Worm (Caenorhabditis elegans) whole organism, L2 larva: Measurements from ENCODE around the gene srw-16.

Source experiments
- C34F6.9 ChIP-seq: fragments of 150-350 bp; optimal IDR thresholded peaks from 2 replicates; lab custom pipeline; 2014; ENCODE audit warnings: missing biosample characterization, missing genetic modification characterization
- F13H6.1 ChIP-seq: sonication (generic microtip); optimal IDR thresholded peaks from 2 replicates; lab custom pipeline; 2016; ENCODE audit warnings: missing genetic modification characterization, missing compliant biosample characterization
- R02D3.7 ChIP-seq: fragments of 150-350 bp; optimal IDR thresholded peaks from 2 replicates; lab custom pipeline; 2014; ENCODE audit warnings: missing biosample characterization, missing genetic modification characterization
- ZK546.5 ChIP-seq: sonication (generic microtip); optimal IDR thresholded peaks from 2 replicates; lab custom pipeline; 2017; ENCODE audit warnings: missing biosample characterization, missing genetic modification characterization
- aly-2 ChIP-seq: fragments of 150-350 bp; optimal IDR thresholded peaks from 2 replicates; lab custom pipeline; 2014; ENCODE audit warnings: missing biosample characterization, missing genetic modification characterization
- blmp-1 ChIP-seq: sonication (generic microtip); optimal IDR thresholded peaks from 2 replicates; lab custom pipeline; 2017; ENCODE audit warnings: missing genetic modification characterization, mild to moderate bottlenecking, missing compliant biosample characterization, antibody characterized with exemption, moderate library complexity; ENCODE audit not compliant: insufficient read depth
- ceh-82 ChIP-seq: fragments of 150-350 bp; optimal IDR thresholded peaks from 2 replicates; lab custom pipeline; 2014; ENCODE audit warnings: missing biosample characterization, missing genetic modification characterization
- dmd-4 ChIP-seq: sonication (generic microtip); optimal IDR thresholded peaks from 2 replicates; lab custom pipeline; 2017; ENCODE audit warnings: missing biosample characterization, missing genetic modification characterization
- egl-27 ChIP-seq: sonication (generic microtip); optimal IDR thresholded peaks from 3 replicates; lab custom pipeline; 2017; ENCODE audit warnings: missing biosample characterization, missing genetic modification reagents, missing genetic modification characterization
- elt-1 ChIP-seq: fragments of 150-350 bp; optimal IDR thresholded peaks from 2 replicates; lab custom pipeline; 2014; ENCODE audit warnings: missing biosample characterization, missing genetic modification characterization
- elt-3 ChIP-seq: sonication (generic microtip); optimal IDR thresholded peaks from 2 replicates; lab custom pipeline; 2017; ENCODE audit warnings: missing biosample characterization, missing genetic modification characterization
- fos-1 ChIP-seq: fragments of 150-350 bp; optimal IDR thresholded peaks from 2 replicates; lab custom pipeline; 2014; ENCODE audit warnings: missing biosample characterization, missing genetic modification characterization
- gmeb-1 ChIP-seq: fragments of 150-350 bp; optimal IDR thresholded peaks from 2 replicates; lab custom pipeline; 2014; ENCODE audit warnings: missing biosample characterization, missing genetic modification characterization
- lin-11 ChIP-seq: fragments of 150-350 bp; sonication (generic microtip); optimal IDR thresholded peaks from 2 replicates; lab custom pipeline; 2014; ENCODE audit warnings: missing biosample characterization, missing genetic modification characterization, inconsistent platforms, mixed read lengths
- lsy-2 ChIP-seq, 2 experiments: fragments of 150-350 bp in 1 of 2; sonication (generic microtip) in 1 of 2; optimal IDR thresholded peaks; 2 replicates each; lab custom pipeline; 2014 to 2017; ENCODE audit warnings: missing biosample characterization in 2 of 2, missing genetic modification characterization in 2 of 2
- mab-5 ChIP-seq: fragments of 150-350 bp; optimal IDR thresholded peaks from 2 replicates; lab custom pipeline; 2014; ENCODE audit warnings: missing biosample characterization, missing genetic modification characterization
- nhr-10 ChIP-seq: sonication (generic microtip); optimal IDR thresholded peaks from 2 replicates; lab custom pipeline; 2017; ENCODE audit warnings: missing biosample characterization, missing genetic modification characterization
- nhr-129 ChIP-seq: fragments of 150-350 bp; optimal IDR thresholded peaks from 2 replicates; lab custom pipeline; 2014; ENCODE audit warnings: missing biosample characterization, missing genetic modification characterization
- nhr-21 ChIP-seq: fragments of 150-350 bp; optimal IDR thresholded peaks from 2 replicates; lab custom pipeline; 2014; ENCODE audit warnings: missing biosample characterization, missing genetic modification characterization
- nhr-25 ChIP-seq: fragments of 150-350 bp; sonication (generic microtip); optimal IDR thresholded peaks from 3 replicates; lab custom pipeline; 2014; ENCODE audit warnings: missing biosample characterization, missing genetic modification characterization
- nhr-77 ChIP-seq: fragments of 150-350 bp; optimal IDR thresholded peaks from 2 replicates; lab custom pipeline; 2014; ENCODE audit warnings: missing biosample characterization, missing genetic modification characterization
- peb-1 ChIP-seq: fragments of 150-350 bp; optimal IDR thresholded peaks from 2 replicates; lab custom pipeline; 2014; ENCODE audit warnings: missing biosample characterization, missing genetic modification characterization
- sem-4 ChIP-seq: fragments of 150-350 bp; optimal IDR thresholded peaks from 2 replicates; lab custom pipeline; 2014; ENCODE audit warnings: missing biosample characterization, missing genetic modification reagents, missing genetic modification characterization
- sma-9 ChIP-seq, 2 experiments: fragments of 150-350 bp in 1 of 2; sonication (generic microtip) in 1 of 2; optimal IDR thresholded peaks; 2 replicates each; lab custom pipeline; 2014 to 2016; ENCODE audit warnings: missing genetic modification characterization in 2 of 2, mild to moderate bottlenecking in 1 of 2, missing biosample characterization in 1 of 2, missing compliant biosample characterization in 1 of 2, missing genetic modification reagents in 1 of 2, moderate library complexity in 1 of 2
- snpc-4 ChIP-seq: fragments of 150-350 bp; optimal IDR thresholded peaks from 2 replicates; lab custom pipeline; 2014; ENCODE audit warnings: missing biosample characterization, missing genetic modification characterization
- unc-39 ChIP-seq: fragments of 150-350 bp; optimal IDR thresholded peaks from 2 replicates; lab custom pipeline; 2014; ENCODE audit warnings: missing biosample characterization, missing genetic modification characterization
- unc-55 ChIP-seq: fragments of 150-350 bp; sonication (generic microtip); optimal IDR thresholded peaks from 3 replicates; lab custom pipeline; 2014; ENCODE audit warnings: missing biosample characterization, missing genetic modification reagents, missing genetic modification characterization
- unc-62 ChIP-seq: fragments of 150-350 bp; optimal IDR thresholded peaks from 2 replicates; lab custom pipeline; 2014; ENCODE audit warnings: missing biosample characterization, missing genetic modification reagents, missing genetic modification characterization
- zag-1 ChIP-seq: fragments of 150-350 bp; optimal IDR thresholded peaks from 2 replicates; lab custom pipeline; 2014; ENCODE audit warnings: missing biosample characterization, missing genetic modification characterization
- ztf-11 ChIP-seq: sonication (generic microtip); optimal IDR thresholded peaks from 2 replicates; lab custom pipeline; 2017; ENCODE audit warnings: missing biosample characterization, missing genetic modification characterization

Gene srw-16

ce11 chrV:15287856-15288255 lies 13.2 kb upstream of the srw-16 start, which contains the start of gene cyp-34A1:
Gene cyp-34A1 (minus strand): TSS chrV:15287956.
- TF ChIP-seq nhr-21 (tag; lab: Kevin White, UChicago) (no peak), elt-1 (no peak), nhr-25 (tag; lab: Kevin White, UChicago) (no peak), nhr-77 (tag; lab: Kevin White, UChicago) (no peak), unc-62 (no peak), snpc-4 (tag; lab: Kevin White, UChicago) (no peak), nhr-10 (no peak), mab-5 (no peak), fos-1 (tag; lab: Kevin White, UChicago) (no peak), elt-3 (tag; lab: Kevin White, UChicago) (no peak)

ce11 chrV:15285984-15286383 lies 11.3 kb upstream of the srw-16 start:
- TF ChIP-seq elt-1 (no peak), sma-9 (GFP tag; optimal IDR thresholded peaks at IDR 0.05; lab: Kevin White, UChicago) (peak; percentile 51), sma-9 (tag; optimal IDR thresholded peaks at IDR 0.05; lab: Kevin White, UChicago) (no peak), lsy-2 (tag; optimal IDR thresholded peaks at IDR 0.05; lab: Kevin White, UChicago) (no peak)

- TF ChIP-seq R02D3.7 (tag; lab: Kevin White, UChicago) (no peak), F13H6.1 (tag; lab: Kevin White, UChicago) (no peak), nhr-129 (tag; lab: Kevin White, UChicago) (no peak), ceh-82 (tag; lab: Kevin White, UChicago) (no peak), sma-9 (GFP tag; optimal IDR thresholded peaks at IDR 0.05; lab: Kevin White, UChicago) (no peak), sma-9 (tag; optimal IDR thresholded peaks at IDR 0.05; lab: Kevin White, UChicago) (no peak), peb-1 (tag; lab: Kevin White, UChicago) (no peak), egl-27 (tag; lab: Kevin White, UChicago) (no peak), nhr-10 (no peak), nhr-21 (tag; lab: Kevin White, UChicago) (no peak)
Measured at ce11 chrV:15281279-15281949, 6.8 kb upstream of the srw-16 start, which contains the start of the genes srw-19 and srx-51. Gene srw-19 (minus strand): TSS chrV:15281379. Gene srx-51 (plus strand): TSS chrV:15281899.

ce11 chrV:15276915-15277314 lies 2.3 kb upstream of the srw-16 start, which contains the start of gene srw-17:
Gene srw-17 (minus strand): TSS chrV:15277015.
- TF ChIP-seq zag-1: no peak
- no peak for TF ChIP-seq nhr-10
- no peak for TF ChIP-seq blmp-1 (tag; lab: Kevin White, UChicago)
- TF ChIP-seq egl-27 (tag; lab: Kevin White, UChicago): no peak
- TF ChIP-seq gmeb-1: no peak
- TF ChIP-seq C34F6.9 (tag; lab: Kevin White, UChicago): no peak
- TF ChIP-seq elt-3 (tag; lab: Kevin White, UChicago): no peak
- no peak for TF ChIP-seq dmd-4 (tag; lab: Kevin White, UChicago)
- no peak for TF ChIP-seq lin-11 (tag; lab: Kevin White, UChicago)
- no peak for TF ChIP-seq ztf-11 (tag; lab: Kevin White, UChicago)
- TF ChIP-seq sma-9 (GFP tag; optimal IDR thresholded peaks at IDR 0.05; lab: Kevin White, UChicago): no peak
- TF ChIP-seq sma-9 (tag; optimal IDR thresholded peaks at IDR 0.05; lab: Kevin White, UChicago): no peak
- no peak for TF ChIP-seq unc-39 (tag; lab: Kevin White, UChicago)
- no peak for TF ChIP-seq unc-62
- no peak for TF ChIP-seq unc-55 (GFP tag; lab: Kevin White, UChicago)
- TF ChIP-seq mab-5: no peak
- no peak for TF ChIP-seq peb-1 (tag; lab: Kevin White, UChicago)
- no peak for TF ChIP-seq nhr-77 (tag; lab: Kevin White, UChicago)
- no peak for TF ChIP-seq sem-4 (tag; lab: Kevin White, UChicago)
- TF ChIP-seq ceh-82 (tag; lab: Kevin White, UChicago): no peak

- TF ChIP-seq aly-2 (tag; lab: Kevin White, UChicago): no peak
- no peak for TF ChIP-seq unc-39 (tag; lab: Kevin White, UChicago)
- no peak for TF ChIP-seq nhr-25 (tag; lab: Kevin White, UChicago)
- no peak for TF ChIP-seq ZK546.5 (tag; lab: Kevin White, UChicago)
Measured at ce11 chrV:15272263-15272662, 2.4 kb downstream of the srw-16 start, which contains the start of gene T10H4.4. Gene T10H4.4 (minus strand): TSS chrV:15272363.
